Fruit fly (Drosophila melanogaster): Measurements from ENCODE around the gene sstn.

dm6 chr3L:15053251-15053650, 41.3 kb downstream of the sstn start, which contains the start of gene CG43680:
- no peak for TF ChIP-seq Pif1A (GFP tag; optimal IDR thresholded peaks at IDR 0.05)
- TF ChIP-seq CG14655 (GFP tag; optimal IDR thresholded peaks at IDR 0.05) = no peak
- TF ChIP-seq D1 (tag; optimal IDR thresholded peaks at IDR 0.05) = no peak
- no peak for TF ChIP-seq Snoo (tag; optimal IDR thresholded peaks at IDR 0.05)
- no peak for TF ChIP-seq CG34367 (tag; optimal IDR thresholded peaks at IDR 0.05)
- no peak for TF ChIP-seq CG17806 (tag; optimal IDR thresholded peaks at IDR 0.05)
- no peak for TF ChIP-seq EcR (GFP tag; optimal IDR thresholded peaks at IDR 0.05)
- no peak for TF ChIP-seq rn (GFP tag; IDR thresholded peaks at IDR 0.05)
- no peak for TF ChIP-seq fd96Ca (GFP tag; IDR thresholded peaks at IDR 0.05)
- no peak for TF ChIP-seq CG15710 (tag; optimal IDR thresholded peaks at IDR 0.05)
- no peak for TF ChIP-seq CG4496 (GFP tag; IDR thresholded peaks at IDR 0.05)
- TF ChIP-seq gl (tag; optimal IDR thresholded peaks at IDR 0.05) = no peak
